Worm (Caenorhabditis elegans) whole organism, L3 larva: Measurements from ENCODE around the gene ent-7.

Experiments used
- R02D3.7 ChIP-seq: fragments of 150-350 bp; optimal IDR thresholded peaks from 2 replicates; lab custom pipeline; 2014; ENCODE audit warnings: missing biosample characterization, missing genetic modification characterization
- ZK546.5 ChIP-seq: sonication (generic microtip); optimal IDR thresholded peaks from 2 replicates; lab custom pipeline; 2017; ENCODE audit warnings: missing biosample characterization, missing genetic modification characterization
- aly-2 ChIP-seq: fragments of 150-350 bp; optimal IDR thresholded peaks from 2 replicates; lab custom pipeline; 2014; ENCODE audit warnings: missing biosample characterization, missing genetic modification characterization
- ama-1 ChIP-seq: fragments of 150-350 bp; optimal IDR thresholded peaks from 2 replicates; lab custom pipeline; 2018
- ceh-16 ChIP-seq: sonication (generic microtip); optimal IDR thresholded peaks from 2 replicates; lab custom pipeline; 2017; ENCODE audit warnings: missing biosample characterization, missing genetic modification characterization
- ceh-28 ChIP-seq: fragments of 150-350 bp; optimal IDR thresholded peaks from 2 replicates; lab custom pipeline; 2014; ENCODE audit warnings: missing biosample characterization, missing genetic modification reagents, missing genetic modification characterization
- ceh-82 ChIP-seq: fragments of 150-350 bp; optimal IDR thresholded peaks from 2 replicates; lab custom pipeline; 2014; ENCODE audit warnings: missing biosample characterization, missing genetic modification characterization
- ceh-9 ChIP-seq: sonication (generic microtip); optimal IDR thresholded peaks from 2 replicates; lab custom pipeline; 2018; ENCODE audit warnings: missing biosample characterization, missing genetic modification characterization
- daf-12 ChIP-seq: fragments of 150-350 bp; optimal IDR thresholded peaks from 2 replicates; lab custom pipeline; 2014; ENCODE audit warnings: missing biosample characterization, missing genetic modification reagents, missing genetic modification characterization
- egl-27 ChIP-seq: sonication (generic microtip); optimal IDR thresholded peaks from 4 replicates; lab custom pipeline; 2017; ENCODE audit warnings: missing biosample characterization, missing genetic modification reagents, missing genetic modification characterization
- egl-5 ChIP-seq: fragments of 150-350 bp; optimal IDR thresholded peaks from 2 replicates; lab custom pipeline; 2017; ENCODE audit warnings: missing biosample characterization, missing genetic modification reagents, missing genetic modification characterization, inconsistent platforms
- elt-1 ChIP-seq: fragments of 150-350 bp; optimal IDR thresholded peaks from 2 replicates; lab custom pipeline; 2014; ENCODE audit warnings: missing biosample characterization, missing genetic modification characterization
- elt-2 ChIP-seq: sonication (generic microtip); optimal IDR thresholded peaks from 2 replicates; lab custom pipeline; 2016; ENCODE audit warnings: missing genetic modification reagents, mild to moderate bottlenecking, missing genetic modification characterization, missing compliant biosample characterization
- elt-3 ChIP-seq, 3 experiments: fragments of 150-350 bp in 1 of 3; sonication (generic microtip) in 2 of 3; optimal IDR thresholded peaks; 2 replicates in 2 of 3; 4 replicates in 1 of 3; lab custom pipeline; 2014 to 2017; ENCODE audit warnings: missing biosample characterization in 3 of 3, missing genetic modification characterization in 3 of 3
- eor-1 ChIP-seq, 2 experiments: fragments of 150-350 bp; optimal IDR thresholded peaks; 2 replicates each; lab custom pipeline; 2014 to 2018; ENCODE audit warnings: missing biosample characterization in 2 of 2, missing genetic modification characterization in 2 of 2
- fkh-10 ChIP-seq: sonication (generic microtip); optimal IDR thresholded peaks from 2 replicates; lab custom pipeline; 2017; ENCODE audit warnings: missing biosample characterization, missing genetic modification reagents, missing genetic modification characterization
- fkh-2 ChIP-seq: fragments of 150-350 bp; optimal IDR thresholded peaks from 2 replicates; lab custom pipeline; 2014; ENCODE audit warnings: missing biosample characterization, missing genetic modification reagents, missing genetic modification characterization
- fos-1 ChIP-seq: fragments of 150-350 bp; optimal IDR thresholded peaks from 2 replicates; lab custom pipeline; 2014; ENCODE audit warnings: missing biosample characterization, missing genetic modification characterization
- hmg-11 ChIP-seq: sonication (generic microtip); optimal IDR thresholded peaks from 2 replicates; lab custom pipeline; 2016; ENCODE audit warnings: missing genetic modification characterization, missing compliant biosample characterization
- jun-1 ChIP-seq: fragments of 150-350 bp; optimal IDR thresholded peaks from 2 replicates; lab custom pipeline; 2014; ENCODE audit warnings: missing biosample characterization, missing genetic modification reagents, missing genetic modification characterization
- lin-15B ChIP-seq: fragments of 150-350 bp; optimal IDR thresholded peaks from 2 replicates; lab custom pipeline; 2014; ENCODE audit warnings: missing biosample characterization, missing genetic modification characterization
- lin-39 ChIP-seq: fragments of 150-350 bp; optimal IDR thresholded peaks from 2 replicates; lab custom pipeline; 2018; ENCODE audit warnings: missing biosample characterization, missing genetic modification reagents, missing genetic modification characterization
- lsy-12 ChIP-seq: sonication (generic microtip); optimal IDR thresholded peaks from 2 replicates; lab custom pipeline; 2016; ENCODE audit warnings: mild to moderate bottlenecking, missing genetic modification characterization, missing compliant biosample characterization
- mdl-1 ChIP-seq: fragments of 150-350 bp; optimal IDR thresholded peaks from 2 replicates; lab custom pipeline; 2014; ENCODE audit warnings: missing biosample characterization, missing genetic modification characterization
- mml-1 ChIP-seq: fragments of 150-350 bp; sonication (generic microtip); optimal IDR thresholded peaks from 3 replicates; lab custom pipeline; 2014; ENCODE audit warnings: missing biosample characterization, missing genetic modification characterization
- nfya-1 ChIP-seq: sonication (generic microtip); optimal IDR thresholded peaks from 2 replicates; lab custom pipeline; 2017; ENCODE audit warnings: missing genetic modification characterization, mild to moderate bottlenecking, missing compliant biosample characterization, antibody characterized with exemption, moderate library complexity; ENCODE audit not compliant: insufficient read depth
- nhr-11 ChIP-seq: fragments of 150-350 bp; optimal IDR thresholded peaks from 2 replicates; lab custom pipeline; 2014; ENCODE audit warnings: missing biosample characterization, missing genetic modification characterization
- nhr-12 ChIP-seq: fragments of 150-350 bp; optimal IDR thresholded peaks from 2 replicates; lab custom pipeline; 2014; ENCODE audit warnings: missing biosample characterization, missing genetic modification characterization
- nhr-23 ChIP-seq: fragments of 150-350 bp; optimal IDR thresholded peaks from 2 replicates; lab custom pipeline; 2014; ENCODE audit warnings: missing biosample characterization, missing genetic modification reagents, missing genetic modification characterization
- nhr-237 ChIP-seq: fragments of 150-350 bp; optimal IDR thresholded peaks from 2 replicates; lab custom pipeline; 2014; ENCODE audit warnings: missing biosample characterization, missing genetic modification characterization
- nhr-25 ChIP-seq: sonication (generic microtip); optimal IDR thresholded peaks from 2 replicates; lab custom pipeline; 2017; ENCODE audit warnings: missing biosample characterization, missing genetic modification characterization
- nhr-28 ChIP-seq: fragments of 150-350 bp; optimal IDR thresholded peaks from 2 replicates; lab custom pipeline; 2014; ENCODE audit warnings: missing biosample characterization, missing genetic modification characterization
- nhr-43 ChIP-seq: sonication (generic microtip); optimal IDR thresholded peaks from 2 replicates; lab custom pipeline; 2016; ENCODE audit warnings: mild to moderate bottlenecking, missing genetic modification characterization, missing compliant biosample characterization; ENCODE audit not compliant: poor library complexity, severe bottlenecking
- nhr-67 ChIP-seq: fragments of 150-350 bp; optimal IDR thresholded peaks from 2 replicates; lab custom pipeline; 2014; ENCODE audit warnings: missing biosample characterization, missing genetic modification characterization
- nhr-76 ChIP-seq: fragments of 150-350 bp; sonication (generic microtip); optimal IDR thresholded peaks from 5 replicates; lab custom pipeline; 2014; ENCODE audit warnings: missing biosample characterization, missing genetic modification characterization
- nhr-77 ChIP-seq: fragments of 150-350 bp; optimal IDR thresholded peaks from 2 replicates; lab custom pipeline; 2014; ENCODE audit warnings: missing biosample characterization, missing genetic modification characterization
- pha-4 ChIP-seq: fragments of 150-350 bp; optimal IDR thresholded peaks from 2 replicates; lab custom pipeline; 2014; ENCODE audit warnings: missing biosample characterization, missing genetic modification reagents, missing genetic modification characterization
- pqm-1 ChIP-seq: fragments of 150-350 bp; optimal IDR thresholded peaks from 2 replicates; lab custom pipeline; 2017; ENCODE audit warnings: missing biosample characterization, missing genetic modification characterization, inconsistent platforms
- sea-2 ChIP-seq: fragments of 150-350 bp; sonication (generic microtip); optimal IDR thresholded peaks from 4 replicates; lab custom pipeline; 2014; ENCODE audit warnings: missing biosample characterization, missing genetic modification reagents, missing genetic modification characterization
- skn-1 ChIP-seq: fragments of 150-350 bp; optimal IDR thresholded peaks from 2 replicates; lab custom pipeline; 2014; ENCODE audit warnings: missing biosample characterization, missing genetic modification characterization
- snpc-4 ChIP-seq: fragments of 150-350 bp; optimal IDR thresholded peaks from 2 replicates; lab custom pipeline; 2014; ENCODE audit warnings: missing biosample characterization, missing genetic modification characterization
- tbx-2 ChIP-seq: sonication (generic microtip); optimal IDR thresholded peaks from 2 replicates; lab custom pipeline; 2016; ENCODE audit warnings: mild to moderate bottlenecking, missing genetic modification characterization, missing compliant biosample characterization
- unc-39 ChIP-seq: sonication (generic microtip); optimal IDR thresholded peaks from 4 replicates; lab custom pipeline; 2017; ENCODE audit warnings: missing biosample characterization, missing genetic modification characterization
- unc-62 ChIP-seq: fragments of 150-350 bp; sonication (generic microtip); optimal IDR thresholded peaks from 4 replicates; lab custom pipeline; 2014; ENCODE audit warnings: missing biosample characterization, missing genetic modification reagents, missing genetic modification characterization
- zag-1 ChIP-seq: fragments of 150-350 bp; optimal IDR thresholded peaks from 2 replicates; lab custom pipeline; 2014; ENCODE audit warnings: missing biosample characterization, missing genetic modification characterization
- ztf-11 ChIP-seq: fragments of 150-350 bp; optimal IDR thresholded peaks from 2 replicates; lab custom pipeline; 2014; ENCODE audit warnings: missing biosample characterization, missing genetic modification characterization
- ztf-4 ChIP-seq: fragments of 150-350 bp; optimal IDR thresholded peaks from 2 replicates; lab custom pipeline; 2014; ENCODE audit warnings: missing biosample characterization, missing genetic modification characterization

ent-7 gene

ce11 chrIV:9994895-9995394 is 22.1 kb upstream of the ent-7 start, which contains the start of gene uba-1:
TSS of gene uba-1 (minus strand) at chrIV:9994945.
- TF ChIP-seq pqm-1 (tag; lab: Kevin White, UChicago) (no peak), nhr-77 (tag; lab: Kevin White, UChicago) (no peak), nfya-1 (peak; percentile 7), nhr-76 (tag; lab: Kevin White, UChicago) (no peak), ama-1 (peak; percentile 81), hmg-11 (tag; lab: Kevin White, UChicago) (no peak), aly-2 (tag; lab: Kevin White, UChicago) (no peak), ceh-9 (tag; lab: Kevin White, UChicago) (no peak), zag-1 (no peak), fkh-10 (GFP tag; lab: Kevin White, UChicago) (no peak), mml-1 (tag; lab: Kevin White, UChicago) (no peak), lin-15B (tag; lab: Kevin White, UChicago) (peak; percentile 29), nhr-237 (tag; lab: Kevin White, UChicago) (no peak), unc-62 (GFP tag; lab: Kevin White, UChicago) (no peak), ztf-11 (tag; lab: Kevin White, UChicago) (no peak), pha-4 (tag; lab: Kevin White, UChicago) (peak; percentile 26), nhr-67 (tag; lab: Kevin White, UChicago) (no peak), sea-2 (GFP tag; lab: Kevin White, UChicago) (no peak), nhr-12 (tag; lab: Kevin White, UChicago) (no peak), R02D3.7 (no peak), mdl-1 (tag; lab: Kevin White, UChicago) (no peak), tbx-2 (tag; lab: Kevin White, UChicago) (peak; percentile 6), fos-1 (tag; lab: Kevin White, UChicago) (no peak), nhr-23 (tag; lab: Kevin White, UChicago) (peak; percentile 62), lsy-12 (tag; lab: Kevin White, UChicago) (peak; percentile 46), egl-5 (tag; lab: Kevin White, UChicago) (no peak), ztf-4 (tag; lab: Kevin White, UChicago) (peak; percentile 49), nhr-11 (tag; lab: Kevin White, UChicago) (no peak), snpc-4 (no peak), eor-1 (tag; optimal IDR thresholded peaks at IDR 0.05; lab: Kevin White, UChicago) (no peak), elt-1 (tag; lab: Kevin White, UChicago) (no peak), jun-1 (tag; lab: Kevin White, UChicago) (no peak), skn-1 (tag; lab: Kevin White, UChicago) (no peak), ceh-16 (tag; lab: Kevin White, UChicago) (no peak), unc-39 (no peak), fkh-2 (tag; lab: Kevin White, UChicago) (no peak), elt-2 (tag; lab: Kevin White, UChicago) (peak; percentile 46), egl-27 (tag; lab: Kevin White, UChicago) (no peak), ceh-28 (tag; lab: Kevin White, UChicago) (peak; percentile 37), elt-3 (tag; optimal IDR thresholded peaks at IDR 0.05; lab: Kevin White, UChicago) (no peak), ZK546.5 (tag; lab: Kevin White, UChicago) (no peak), nhr-25 (tag; lab: Kevin White, UChicago) (peak; percentile 37), lin-39 (tag; lab: Kevin White, UChicago) (peak; percentile 4), nhr-43 (tag; lab: Kevin White, UChicago) (peak; percentile 68), nhr-28 (tag; lab: Kevin White, UChicago) (no peak), ceh-82 (tag; lab: Kevin White, UChicago) (no peak), daf-12 (no peak)
